Worm (Caenorhabditis elegans) whole organism, L1 larva: ENCODE results near the gene F49C5.7.

ENCODE experiments used
- aly-2 ChIP-seq: fragments of 150-350 bp; optimal IDR thresholded peaks from 2 replicates; lab custom pipeline; 2014; ENCODE audit warnings: missing biosample characterization, missing genetic modification characterization
- ama-1 ChIP-seq: fragments of 150-350 bp; optimal IDR thresholded peaks from 2 replicates; lab custom pipeline; 2014
- ceh-82 ChIP-seq, 3 experiments: fragments of 150-350 bp in 1 of 3; sonication (generic microtip) in 2 of 3; optimal IDR thresholded peaks; 2 replicates each; lab custom pipeline; 2014 to 2017; ENCODE audit warnings: missing biosample characterization in 3 of 3, missing genetic modification characterization in 3 of 3
- ces-1 ChIP-seq: fragments of 150-350 bp; optimal IDR thresholded peaks from 2 replicates; lab custom pipeline; 2014; ENCODE audit warnings: missing biosample characterization, missing genetic modification reagents, missing genetic modification characterization
- dsc-1 ChIP-seq: sonication (generic microtip); optimal IDR thresholded peaks from 2 replicates; lab custom pipeline; 2016; ENCODE audit warnings: mild to moderate bottlenecking, missing genetic modification characterization, missing compliant biosample characterization
- egl-27 ChIP-seq, 2 experiments: fragments of 150-350 bp in 1 of 2; sonication (generic microtip); optimal IDR thresholded peaks; 3 replicates each; lab custom pipeline; 2017 to 2018; ENCODE audit warnings: missing biosample characterization in 2 of 2, missing genetic modification characterization in 2 of 2, missing genetic modification reagents in 2 of 2
- lin-15B ChIP-seq: fragments of 150-350 bp; sonication (generic microtip); optimal IDR thresholded peaks from 3 replicates; lab custom pipeline; 2014; ENCODE audit warnings: missing biosample characterization, missing genetic modification characterization
- nhr-12 ChIP-seq: sonication (generic microtip); optimal IDR thresholded peaks from 2 replicates; lab custom pipeline; 2017; ENCODE audit warnings: missing biosample characterization, missing genetic modification characterization
- skn-1 ChIP-seq: fragments of 150-350 bp; optimal IDR thresholded peaks from 2 replicates; lab custom pipeline; 2014; ENCODE audit warnings: missing biosample characterization, missing genetic modification characterization
- sup-37 ChIP-seq: fragments of 200-800 bp; sonication (Bioruptor generic); optimal IDR thresholded peaks from 2 replicates; lab custom pipeline; 2018; ENCODE audit warnings: mild to moderate bottlenecking, missing genetic modification characterization, missing compliant biosample characterization
- unc-62 ChIP-seq: fragments of 150-350 bp; optimal IDR thresholded peaks from 2 replicates; lab custom pipeline; 2014; ENCODE audit warnings: missing biosample characterization, missing genetic modification reagents, missing genetic modification characterization

ce11 chrII:12570523-12570922, 4.6 kb downstream of the F49C5.7 start, which contains the start of gene Y38E10A.1:
- TF ChIP-seq lin-15B (tag; lab: Kevin White, UChicago) (no peak), ama-1 (no peak), ceh-82 (tag; optimal IDR thresholded peaks at IDR 0.05; lab: Kevin White, UChicago) (no peak), ces-1 (GFP tag; lab: Kevin White, UChicago) (no peak), skn-1 (tag; lab: Kevin White, UChicago) (no peak), sup-37 (GFP tag; lab: Kevin White, UChicago) (no peak), aly-2 (tag; lab: Kevin White, UChicago) (no peak), unc-62 (no peak), nhr-12 (tag; lab: Kevin White, UChicago) (no peak), egl-27 (tag; optimal IDR thresholded peaks at IDR 0.05; lab: Kevin White, UChicago) (no peak), dsc-1 (no peak)
